Fruit fly (Drosophila melanogaster) whole organism, embryonic: ENCODE results near the gene lilli.

Experiments used
- B-H2 ChIP-seq: fragments of 200-800 bp; sonication (Bioruptor generic); optimal IDR thresholded peaks from 2 replicates; lab custom pipeline; 2018; ENCODE audit warnings: missing biosample characterization, mild to moderate bottlenecking, missing genetic modification characterization
- BEAF-32 ChIP-seq: fragments of 200-800 bp; sonication (Bioruptor generic); optimal IDR thresholded peaks from 3 replicates; lab custom pipeline; 2017; ENCODE audit warnings: missing biosample characterization, missing genetic modification characterization, mild to moderate bottlenecking, moderate library complexity, missing genetic modification reagents
- CG11247 ChIP-seq: fragments of 200-800 bp; sonication (Bioruptor generic); IDR thresholded peaks from 2 replicates; pipeline ENCODE4 v1.3.6; 2022; ENCODE audit warnings: missing biosample characterization, missing genetic modification characterization
- CG11560 ChIP-seq: fragments of 200-800 bp; sonication (Bioruptor generic); IDR thresholded peaks from 3 replicates; pipeline ENCODE4 v1.3.6; 2022; ENCODE audit warnings: missing biosample characterization, missing genetic modification characterization
- CG11696 ChIP-seq: fragments of 200-800 bp; sonication (Bioruptor generic); IDR thresholded peaks from 2 replicates; pipeline ENCODE4 v1.3.6; 2022; ENCODE audit warnings: missing biosample characterization, missing genetic modification characterization
- CG12391 ChIP-seq: fragments of 200-800 bp; sonication (Bioruptor generic); optimal IDR thresholded peaks from 3 replicates; lab custom pipeline; 2018; ENCODE audit warnings: missing biosample characterization, mild to moderate bottlenecking, missing genetic modification characterization, moderate library complexity
- CG13424 ChIP-seq: fragments of 200-800 bp; sonication (Bioruptor generic); optimal IDR thresholded peaks from 2 replicates; lab custom pipeline; 2019; ENCODE audit warnings: missing biosample characterization, mild to moderate bottlenecking, missing genetic modification characterization, moderate library complexity
- CG1602 ChIP-seq: fragments of 200-800 bp; sonication (Bioruptor generic); optimal IDR thresholded peaks from 3 replicates; lab custom pipeline; 2016; ENCODE audit warnings: missing biosample characterization, missing genetic modification characterization
- CG1603 ChIP-seq: fragments of 200-800 bp; sonication (Bioruptor generic); optimal IDR thresholded peaks from 2 replicates; lab custom pipeline; 2019; ENCODE audit warnings: missing biosample characterization, mild to moderate bottlenecking, missing genetic modification characterization, moderate library complexity
- CG16813 ChIP-seq: fragments of 200-800 bp; sonication (Bioruptor generic); IDR thresholded peaks from 3 replicates; pipeline ENCODE4 v1.3.6; 2022; ENCODE audit warnings: missing biosample characterization, missing genetic modification characterization; ENCODE audit not compliant: partially characterized antibody
- CG17829 ChIP-seq: fragments of 200-800 bp; optimal IDR thresholded peaks from 2 replicates; lab custom pipeline; 2019; ENCODE audit warnings: missing biosample characterization, mild to moderate bottlenecking, missing genetic modification characterization, moderate library complexity
- CG1832 ChIP-seq: fragments of 200-800 bp; sonication (Bioruptor generic); optimal IDR thresholded peaks from 2 replicates; lab custom pipeline; 2017; ENCODE audit warnings: missing biosample characterization, mild to moderate bottlenecking, missing genetic modification characterization, inconsistent platforms
- CG18619 ChIP-seq: fragments of 200-800 bp; sonication (Bioruptor generic); optimal IDR thresholded peaks from 3 replicates; lab custom pipeline; 2017; ENCODE audit warnings: missing biosample characterization, mild to moderate bottlenecking, missing genetic modification characterization
- CG32772 ChIP-seq: fragments of 200-800 bp; sonication (Bioruptor generic); IDR thresholded peaks from 2 replicates; pipeline ENCODE4 v1.3.6; 2022; ENCODE audit warnings: missing biosample characterization, missing genetic modification characterization
- CG34224 ChIP-seq: fragments of 200-800 bp; sonication (Bioruptor generic); IDR thresholded peaks from 3 replicates; pipeline ENCODE4 v1.3.6; 2022; ENCODE audit warnings: missing biosample characterization, missing genetic modification characterization; ENCODE audit not compliant: partially characterized antibody
- CG4360 ChIP-seq: fragments of 200-800 bp; sonication (Bioruptor generic); IDR thresholded peaks from 2 replicates; pipeline ENCODE4 v1.3.6; 2022; ENCODE audit warnings: missing biosample characterization, missing genetic modification characterization
- CG4730 ChIP-seq: fragments of 200-800 bp; sonication (Bioruptor generic); IDR thresholded peaks from 2 replicates; pipeline ENCODE4 v1.3.6; 2022; ENCODE audit warnings: missing biosample characterization, missing genetic modification characterization
- CG6689 ChIP-seq: fragments of 200-800 bp; sonication (Bioruptor generic); IDR thresholded peaks from 2 replicates; pipeline ENCODE4 v1.3.6; 2022; ENCODE audit warnings: missing biosample characterization, missing genetic modification characterization
- CG7963 ChIP-seq: fragments of 200-800 bp; sonication (Bioruptor generic); IDR thresholded peaks from 3 replicates; pipeline ENCODE4 v1.3.6; 2022; ENCODE audit warnings: missing biosample characterization, missing genetic modification characterization; ENCODE audit not compliant: partially characterized antibody
- CG8359 ChIP-seq: fragments of 200-800 bp; sonication (Bioruptor generic); optimal IDR thresholded peaks from 2 replicates; lab custom pipeline; 2017; ENCODE audit warnings: missing biosample characterization, mild to moderate bottlenecking, missing genetic modification characterization, borderline replicate concordance
- CG9797 ChIP-seq: fragments of 200-800 bp; sonication (Bioruptor generic); optimal IDR thresholded peaks from 3 replicates; lab custom pipeline; 2018; ENCODE audit warnings: missing biosample characterization, mild to moderate bottlenecking, missing genetic modification characterization
- CG9817 ChIP-seq: fragments of 200-800 bp; sonication (Bioruptor generic); optimal IDR thresholded peaks from 2 replicates; lab custom pipeline; 2018; ENCODE audit warnings: missing biosample characterization, mild to moderate bottlenecking, missing genetic modification characterization, moderate library complexity
- Dip3 ChIP-seq: fragments of 200-800 bp; sonication (Bioruptor generic); optimal IDR thresholded peaks from 3 replicates; lab custom pipeline; 2016; ENCODE audit warnings: missing biosample characterization, missing genetic modification characterization
- E2f1 ChIP-seq: fragments of 200-800 bp; sonication (Bioruptor generic); IDR thresholded peaks from 2 replicates; pipeline ENCODE4 v1.3.6; 2022; ENCODE audit warnings: missing biosample characterization, missing genetic modification characterization
- Fer3 ChIP-seq: fragments of 200-800 bp; sonication (Bioruptor generic); optimal IDR thresholded peaks from 2 replicates; lab custom pipeline; 2018; ENCODE audit warnings: missing biosample characterization, mild to moderate bottlenecking, missing genetic modification characterization, moderate library complexity
- Hey ChIP-seq: fragments of 200-800 bp; sonication (Bioruptor generic); optimal IDR thresholded peaks from 3 replicates; lab custom pipeline; 2018; ENCODE audit warnings: missing biosample characterization, mild to moderate bottlenecking, missing genetic modification characterization
- HmgZ ChIP-seq: fragments of 200-800 bp; sonication (Bioruptor generic); optimal IDR thresholded peaks from 2 replicates; lab custom pipeline; 2018; ENCODE audit warnings: missing biosample characterization, mild to moderate bottlenecking, missing genetic modification characterization
- Lim3 ChIP-seq: fragments of 200-800 bp; sonication (Bioruptor generic); IDR thresholded peaks from 2 replicates; pipeline ENCODE4 v1.3.6; 2022; ENCODE audit warnings: missing biosample characterization, missing genetic modification characterization
- MESR4 ChIP-seq: fragments of 200-800 bp; sonication (Bioruptor generic); optimal IDR thresholded peaks from 2 replicates; lab custom pipeline; 2018; ENCODE audit warnings: missing biosample characterization, mild to moderate bottlenecking, missing genetic modification characterization, moderate library complexity
- Neu2 ChIP-seq: fragments of 200-800 bp; sonication (Bioruptor generic); optimal IDR thresholded peaks from 3 replicates; lab custom pipeline; 2016; ENCODE audit warnings: missing biosample characterization, missing genetic modification characterization, borderline replicate concordance
- Nf-YA ChIP-seq: fragments of 200-800 bp; sonication (Bioruptor generic); IDR thresholded peaks from 2 replicates; pipeline ENCODE4 v1.3.6; 2022; ENCODE audit warnings: missing biosample characterization, missing genetic modification characterization
- ato ChIP-seq: fragments of 200-800 bp; sonication (Bioruptor generic); IDR thresholded peaks from 2 replicates; pipeline ENCODE4 v1.3.6; 2022; ENCODE audit warnings: missing biosample characterization, missing genetic modification characterization; ENCODE audit not compliant: partially characterized antibody
- bigmax ChIP-seq: fragments of 200-800 bp; sonication (Bioruptor generic); optimal IDR thresholded peaks from 2 replicates; lab custom pipeline; 2018; ENCODE audit warnings: missing biosample characterization, mild to moderate bottlenecking, missing genetic modification characterization
- cg ChIP-seq: fragments of 200-800 bp; sonication (Bioruptor generic); optimal IDR thresholded peaks from 3 replicates; lab custom pipeline; 2019; ENCODE audit warnings: missing biosample characterization, mild to moderate bottlenecking, missing genetic modification characterization, moderate library complexity
- eve ChIP-seq, 2 experiments: fragments of >200 bp; optimal IDR thresholded peaks; 2 replicates each; lab custom pipeline; 2017; ENCODE audit warnings: missing biosample characterization in 2 of 2, missing genetic modification characterization in 2 of 2
- fd96Cb ChIP-seq: fragments of 200-800 bp; sonication (Bioruptor generic); optimal IDR thresholded peaks from 2 replicates; lab custom pipeline; 2018; ENCODE audit warnings: missing biosample characterization, mild to moderate bottlenecking, missing genetic modification characterization, moderate library complexity
- gce ChIP-seq: fragments of 200-800 bp; sonication (Bioruptor generic); IDR thresholded peaks from 3 replicates; pipeline ENCODE4 v1.3.6; 2022; ENCODE audit warnings: missing biosample characterization, missing genetic modification characterization
- h ChIP-seq: fragments of >200 bp; optimal IDR thresholded peaks from 2 replicates; lab custom pipeline; 2017
- hkb ChIP-seq, 2 experiments: fragments of 200-800 bp in 1 of 2; fragments of >200 bp in 1 of 2; sonication (Bioruptor generic) in 1 of 2; IDR thresholded peaks in 1 of 2; optimal IDR thresholded peaks in 1 of 2; 2 replicates each; pipeline versions ENCODE4 v1.3.6 to Lab custom; 2017 to 2022; ENCODE audit warnings: missing biosample characterization in 1 of 2, missing genetic modification characterization in 1 of 2
- hth ChIP-seq: fragments of >200 bp; optimal IDR thresholded peaks from 2 replicates; lab custom pipeline; 2017; ENCODE audit warnings: inconsistent platforms
- knrl ChIP-seq: fragments of 200-800 bp; sonication (Bioruptor generic); IDR thresholded peaks from 3 replicates; pipeline ENCODE4 v1.3.6; 2022; ENCODE audit warnings: missing biosample characterization, missing genetic modification characterization; ENCODE audit not compliant: partially characterized antibody
- luna ChIP-seq: fragments of 200-800 bp; sonication (Bioruptor generic); optimal IDR thresholded peaks from 2 replicates; lab custom pipeline; 2016; ENCODE audit warnings: missing biosample characterization, missing genetic modification characterization
- mam ChIP-seq: fragments of 200-800 bp; sonication (Bioruptor generic); optimal IDR thresholded peaks from 3 replicates; lab custom pipeline; 2016; ENCODE audit warnings: missing biosample characterization, missing genetic modification characterization
- mirr ChIP-seq: fragments of 200-800 bp; sonication (Bioruptor generic); optimal IDR thresholded peaks from 3 replicates; lab custom pipeline; 2018; ENCODE audit warnings: missing biosample characterization, mild to moderate bottlenecking, missing genetic modification characterization
- odd ChIP-seq: fragments of 200-800 bp; sonication (Bioruptor generic); optimal IDR thresholded peaks from 2 replicates; lab custom pipeline; 2017; ENCODE audit warnings: missing biosample characterization, mild to moderate bottlenecking, missing genetic modification characterization
- pfk ChIP-seq: fragments of 200-800 bp; sonication (Bioruptor generic); optimal IDR thresholded peaks from 2 replicates; lab custom pipeline; 2018; ENCODE audit warnings: missing biosample characterization, mild to moderate bottlenecking, missing genetic modification characterization, moderate library complexity
- sens ChIP-seq: fragments of 200-800 bp; sonication (Bioruptor generic); peaks from one replicate; lab custom pipeline; 2016; ENCODE audit warnings: missing biosample characterization, missing genetic modification characterization
- unc-4 ChIP-seq: fragments of 200-800 bp; sonication (Bioruptor generic); IDR thresholded peaks from 2 replicates; pipeline ENCODE4 v1.3.6; 2022; ENCODE audit warnings: missing biosample characterization, missing genetic modification characterization; ENCODE audit not compliant: partially characterized antibody

The lilli gene

dm6 chr2L:2992664-2993174, 107.0 kb downstream of the lilli start, which contains the start of the genes okr and CG3558 (continued):
- TF ChIP-seq CG34224 (GFP tag; lab: Robert Waterston, UW) (peak; percentile 94), sens (GFP tag; lab: Kevin White, UChicago) (peak; percentile 85), pfk (GFP tag; lab: Kevin White, UChicago) (peak; percentile 94), hth (lab: Kevin White, UChicago) (no peak), gce (GFP tag; lab: Robert Waterston, UW) (no peak), CG16813 (GFP tag; lab: Robert Waterston, UW) (peak; percentile 84), B-H2 (GFP tag; lab: Kevin White, UChicago) (no peak), unc-4 (GFP tag; lab: Robert Waterston, UW) (peak; percentile 91), CG8359 (GFP tag; lab: Kevin White, UChicago) (no peak), CG7963 (GFP tag; lab: Robert Waterston, UW) (peak; percentile 58; the same call in 2 of the 3 replicates), ato (GFP tag; lab: Robert Waterston, UW) (peak; percentile 25; the same call in 1 of the 2 replicates), CG1603 (tag; lab: Kevin White, UChicago) (peak; percentile 82), BEAF-32 (peak; percentile 87), CG32772 (GFP tag; lab: Robert Waterston, UW) (no peak), CG17829 (tag; lab: Kevin White, UChicago) (peak; percentile 8)

- TF ChIP-seq sens (GFP tag; lab: Kevin White, UChicago) (no peak), eve (GFP tag; optimal IDR thresholded peaks at IDR 0.05; lab: Kevin White, UChicago) (no peak), h (lab: Kevin White, UChicago) (no peak), HmgZ (tag; lab: Kevin White, UChicago) (peak; percentile 13), CG18619 (GFP tag; lab: Kevin White, UChicago) (no peak), CG6689 (no peak), CG11560 (tag; lab: Robert Waterston, UW) (no peak), Lim3 (GFP tag; lab: Robert Waterston, UW) (no peak), E2f1 (GFP tag; lab: Robert Waterston, UW) (no peak), CG13424 (tag; lab: Kevin White, UChicago) (no peak), fd96Cb (tag; lab: Kevin White, UChicago) (no peak), mirr (GFP tag; lab: Kevin White, UChicago) (peak; percentile 41), Dip3 (GFP tag; lab: Kevin White, UChicago) (no peak), CG11247 (no peak), CG11696 (GFP tag; lab: Robert Waterston, UW) (no peak), cg (GFP tag; lab: Kevin White, UChicago) (peak; percentile 82), Fer3 (tag; lab: Kevin White, UChicago) (no peak), knrl (GFP tag; lab: Robert Waterston, UW) (no peak), Hey (tag; lab: Kevin White, UChicago) (peak; percentile 83), CG9797 (GFP tag; lab: Kevin White, UChicago) (no peak), mam (no peak), CG4730 (GFP tag; lab: Robert Waterston, UW) (no peak), MESR4 (GFP tag; lab: Kevin White, UChicago) (peak; percentile 30), bigmax (GFP tag; lab: Kevin White, UChicago) (no peak), CG12391 (no peak), CG1602 (no peak), CG4360 (GFP tag; lab: Robert Waterston, UW) (peak; percentile 93), B-H2 (GFP tag; lab: Kevin White, UChicago) (no peak), odd (no peak), CG9817 (tag; lab: Kevin White, UChicago) (no peak), Neu2 (GFP tag; lab: Kevin White, UChicago) (no peak), Nf-YA (GFP tag; lab: Robert Waterston, UW) (no peak), BEAF-32 (no peak), CG1832 (GFP tag; lab: Kevin White, UChicago) (no peak), luna (GFP tag; lab: Kevin White, UChicago) (no peak), hkb (optimal IDR thresholded peaks at IDR 0.05; lab: Kevin White, UChicago) (no peak), hkb (GFP tag; IDR thresholded peaks at IDR 0.05; lab: Robert Waterston, UW) (peak; percentile 35; the same call in 1 of the 2 replicates)
Observed at dm6 chr2L:2993236-2993635, 107.5 kb downstream of the lilli start.
